Worm (Caenorhabditis elegans) whole organism, young adult: ENCODE measurements around the gene nhr-172.
"Not testable (repeated sequence)": the region's sequence is repeated elsewhere in the genome, so short reads cannot be mapped to it uniquely, and the experiment has no call there.

ENCODE experiments used
- B0019.2 ChIP-seq: fragments of 200-800 bp; sonication (Bioruptor generic); conservative IDR thresholded peaks from 2 replicates; pipeline ENCODE4 v1.3.6; 2022; ENCODE audit warnings: missing genetic modification reagents, missing genetic modification characterization, missing compliant biosample characterization
- C17E4.6 ChIP-seq: fragments of 200-800 bp; sonication (Bioruptor generic); IDR thresholded peaks from 2 replicates; pipeline ENCODE4 v1.3.6; 2022; ENCODE audit warnings: missing genetic modification reagents, missing genetic modification characterization, missing compliant biosample characterization
- D2030.7 ChIP-seq: fragments of 200-800 bp; sonication (Bioruptor generic); IDR thresholded peaks from 2 replicates; pipeline ENCODE4 v1.3.6; 2022; ENCODE audit warnings: missing genetic modification reagents, missing genetic modification characterization, missing compliant biosample characterization
- F37B4.10 ChIP-seq: fragments of 200-800 bp; sonication (Bioruptor generic); IDR thresholded peaks from 2 replicates; pipeline ENCODE4 v1.3.6; 2022; ENCODE audit warnings: missing genetic modification characterization, missing compliant biosample characterization
- F52B5.7 ChIP-seq: sonication (generic microtip); optimal IDR thresholded peaks from 2 replicates; lab custom pipeline; 2016; ENCODE audit warnings: mild to moderate bottlenecking, missing genetic modification characterization, missing compliant biosample characterization
- F57A8.1 ChIP-seq: fragments of 200-800 bp; sonication (Bioruptor generic); optimal IDR thresholded peaks from 2 replicates; lab custom pipeline; 2018; ENCODE audit warnings: mild to moderate bottlenecking, missing genetic modification characterization, moderate library complexity, missing compliant biosample characterization
- Y56A3A.18 ChIP-seq: fragments of 200-800 bp; sonication (Bioruptor generic); IDR thresholded peaks from 2 replicates; pipeline ENCODE4 v1.3.6; 2022; ENCODE audit warnings: missing genetic modification reagents, missing genetic modification characterization, missing compliant biosample characterization
- Y95B8A.8 ChIP-seq: fragments of 200-800 bp; sonication (Bioruptor generic); IDR thresholded peaks from 2 replicates; pipeline ENCODE4 v1.3.6; 2022; ENCODE audit warnings: missing genetic modification reagents, missing genetic modification characterization, missing compliant biosample characterization
- aptf-2 ChIP-seq: fragments of 200-800 bp; sonication (Bioruptor generic); conservative IDR thresholded peaks from 2 replicates; pipeline ENCODE4 v1.3.6; 2022; ENCODE audit warnings: missing genetic modification reagents, missing genetic modification characterization, missing compliant biosample characterization
- athp-1 ChIP-seq: sonication (generic microtip); optimal IDR thresholded peaks from 2 replicates; lab custom pipeline; 2017; ENCODE audit warnings: mild to moderate bottlenecking, missing genetic modification characterization, missing compliant biosample characterization
- attf-6 ChIP-seq: fragments of 200-800 bp; sonication (Bioruptor generic); IDR thresholded peaks from 2 replicates; pipeline ENCODE4 v1.3.6; 2022; ENCODE audit warnings: missing genetic modification reagents, missing genetic modification characterization, missing compliant biosample characterization
- cebp-1 ChIP-seq, 2 experiments: fragments of 200-800 bp in 1 of 2; sonication (Bioruptor generic) in 1 of 2; sonication (generic microtip) in 1 of 2; IDR thresholded peaks in 1 of 2; optimal IDR thresholded peaks in 1 of 2; 2 replicates each; pipeline versions ENCODE4 v1.3.6 to Lab custom; 2017 to 2022; ENCODE audit warnings: missing compliant biosample characterization in 2 of 2, missing genetic modification characterization in 2 of 2, mild to moderate bottlenecking in 1 of 2, missing genetic modification reagents in 1 of 2, moderate library complexity in 1 of 2
- cebp-2 ChIP-seq: fragments of 200-800 bp; sonication (Bioruptor generic); IDR thresholded peaks from 2 replicates; pipeline ENCODE4 v1.3.6; 2022; ENCODE audit warnings: missing genetic modification characterization, missing compliant biosample characterization
- ceh-100 ChIP-seq: fragments of 200-800 bp; sonication (Bioruptor generic); IDR thresholded peaks from 2 replicates; pipeline ENCODE4 v1.3.6; 2022; ENCODE audit warnings: missing genetic modification reagents, missing genetic modification characterization, missing compliant biosample characterization
- ceh-40 ChIP-seq: fragments of 200-800 bp; sonication (Bioruptor generic); IDR thresholded peaks from 2 replicates; pipeline ENCODE4 v1.3.6; 2022; ENCODE audit warnings: missing genetic modification characterization, missing compliant biosample characterization
- ceh-58 ChIP-seq: fragments of 200-800 bp; sonication (Bioruptor generic); IDR thresholded peaks from 2 replicates; pipeline ENCODE4 v1.3.6; 2022; ENCODE audit warnings: missing genetic modification characterization, missing compliant biosample characterization
- ceh-91 ChIP-seq: fragments of 200-800 bp; sonication (Bioruptor generic); IDR thresholded peaks from 2 replicates; pipeline ENCODE4 v1.3.6; 2022; ENCODE audit warnings: missing genetic modification reagents, missing genetic modification characterization, missing compliant biosample characterization
- die-1 ChIP-seq: sonication (generic microtip); optimal IDR thresholded peaks from 2 replicates; lab custom pipeline; 2016; ENCODE audit warnings: missing genotype, mild to moderate bottlenecking, missing genetic modification characterization, missing compliant biosample characterization
- egl-18 ChIP-seq: fragments of 200-800 bp; sonication (Bioruptor generic); IDR thresholded peaks from 2 replicates; pipeline ENCODE4 v1.3.6; 2022; ENCODE audit warnings: missing genetic modification reagents, missing genetic modification characterization, missing compliant biosample characterization
- egl-44 ChIP-seq: fragments of 200-800 bp; sonication (Bioruptor generic); IDR thresholded peaks from 2 replicates; pipeline ENCODE4 v1.3.6; 2022; ENCODE audit warnings: missing genetic modification reagents, missing genetic modification characterization, missing compliant biosample characterization
- ekl-4 ChIP-seq: fragments of 200-800 bp; sonication (Bioruptor generic); IDR thresholded peaks from 2 replicates; pipeline ENCODE4 v1.3.6; 2022; ENCODE audit warnings: missing genetic modification reagents, missing genetic modification characterization, missing compliant biosample characterization
- him-1 ChIP-seq: sonication (generic microtip); optimal IDR thresholded peaks from 2 replicates; lab custom pipeline; 2016; ENCODE audit warnings: missing genotype, missing genetic modification reagents, missing genetic modification characterization, missing compliant biosample characterization
- hmg-1.2 ChIP-seq: fragments of 200-800 bp; sonication (Bioruptor generic); IDR thresholded peaks from 2 replicates; pipeline ENCODE4 v1.3.6; 2022; ENCODE audit warnings: missing genetic modification reagents, missing genetic modification characterization, missing compliant biosample characterization
- hmg-20 ChIP-seq: fragments of 200-800 bp; sonication (Bioruptor generic); IDR thresholded peaks from 2 replicates; pipeline ENCODE4 v1.3.6; 2022; ENCODE audit warnings: missing genetic modification reagents, missing genetic modification characterization, missing compliant biosample characterization
- hsf-1 ChIP-seq: fragments of 200-800 bp; sonication (Bioruptor generic); IDR thresholded peaks from 2 replicates; pipeline ENCODE4 v1.3.6; 2022; ENCODE audit warnings: missing genetic modification reagents, missing genetic modification characterization, missing compliant biosample characterization
- let-526 ChIP-seq: fragments of 200-800 bp; sonication (Bioruptor generic); IDR thresholded peaks from 2 replicates; pipeline ENCODE4 v1.3.6; 2022; ENCODE audit warnings: missing genetic modification reagents, missing genetic modification characterization, missing compliant biosample characterization
- lin-26 ChIP-seq: fragments of 200-800 bp; sonication (Bioruptor generic); IDR thresholded peaks from 2 replicates; pipeline ENCODE4 v1.3.6; 2022; ENCODE audit warnings: missing genetic modification reagents, missing genetic modification characterization, missing compliant biosample characterization
- madf-3 ChIP-seq: fragments of 200-800 bp; sonication (Bioruptor generic); IDR thresholded peaks from 2 replicates; pipeline ENCODE4 v1.3.6; 2022; ENCODE audit warnings: missing genetic modification reagents, missing genetic modification characterization, missing compliant biosample characterization
- madf-8 ChIP-seq: fragments of 200-800 bp; sonication (Bioruptor generic); conservative IDR thresholded peaks from 2 replicates; pipeline ENCODE4 v1.3.6; 2022; ENCODE audit warnings: missing genetic modification reagents, missing genetic modification characterization, missing compliant biosample characterization
- mcd-1 ChIP-seq: fragments of 200-800 bp; sonication (Bioruptor generic); IDR thresholded peaks from 2 replicates; pipeline ENCODE4 v1.3.6; 2022; ENCODE audit warnings: missing genetic modification reagents, missing genetic modification characterization, missing compliant biosample characterization
- nfya-2 ChIP-seq: fragments of 200-800 bp; sonication (Bioruptor generic); IDR thresholded peaks from 2 replicates; pipeline ENCODE4 v1.3.6; 2022; ENCODE audit warnings: missing genetic modification reagents, missing genetic modification characterization, missing compliant biosample characterization
- nhr-120 ChIP-seq: fragments of 200-800 bp; sonication (Bioruptor generic); IDR thresholded peaks from 2 replicates; pipeline ENCODE4 v1.3.6; 2022; ENCODE audit warnings: missing genetic modification characterization, missing compliant biosample characterization
- nhr-90 ChIP-seq: sonication (generic microtip); optimal IDR thresholded peaks from 2 replicates; lab custom pipeline; 2016; ENCODE audit warnings: missing genotype, mild to moderate bottlenecking, missing genetic modification characterization, missing compliant biosample characterization
- pbrm-1 ChIP-seq: fragments of 200-800 bp; sonication (Bioruptor generic); IDR thresholded peaks from 2 replicates; pipeline ENCODE4 v1.3.6; 2022; ENCODE audit warnings: missing genetic modification reagents, missing genetic modification characterization, missing compliant biosample characterization
- rcor-1 ChIP-seq: fragments of 200-800 bp; sonication (Bioruptor generic); IDR thresholded peaks from 2 replicates; pipeline ENCODE4 v1.3.6; 2022; ENCODE audit warnings: missing genetic modification reagents, missing genetic modification characterization, missing compliant biosample characterization
- rpc-1 ChIP-seq, 2 experiments: fragments of 150-350 bp in 1 of 2; sonication (generic microtip) in 1 of 2; optimal IDR thresholded peaks; 2 replicates each; lab custom pipeline; 2014 to 2018; ENCODE audit warnings: missing biosample characterization in 1 of 2, missing genetic modification characterization in 1 of 2, missing genetic modification reagents in 1 of 2, missing genotype in 1 of 2
- sea-2 ChIP-seq: fragments of 200-800 bp; sonication (Bioruptor generic); IDR thresholded peaks from 2 replicates; pipeline ENCODE4 v1.3.6; 2022; ENCODE audit warnings: missing genetic modification characterization, missing compliant biosample characterization
- ztf-18 ChIP-seq: sonication (generic microtip); optimal IDR thresholded peaks from 2 replicates; lab custom pipeline; 2016; ENCODE audit warnings: missing genotype, mild to moderate bottlenecking, missing genetic modification characterization, missing compliant biosample characterization
- ztf-25 ChIP-seq: fragments of 200-800 bp; sonication (Bioruptor generic); IDR thresholded peaks from 2 replicates; pipeline ENCODE4 v1.3.6; 2022; ENCODE audit warnings: missing genetic modification reagents, missing genetic modification characterization, missing compliant biosample characterization
- ztf-28 ChIP-seq: fragments of 200-800 bp; sonication (Bioruptor generic); IDR thresholded peaks from 2 replicates; pipeline ENCODE4 v1.3.6; 2022; ENCODE audit warnings: missing genetic modification reagents, missing genetic modification characterization, missing compliant biosample characterization

The nhr-172 gene

DNA sequence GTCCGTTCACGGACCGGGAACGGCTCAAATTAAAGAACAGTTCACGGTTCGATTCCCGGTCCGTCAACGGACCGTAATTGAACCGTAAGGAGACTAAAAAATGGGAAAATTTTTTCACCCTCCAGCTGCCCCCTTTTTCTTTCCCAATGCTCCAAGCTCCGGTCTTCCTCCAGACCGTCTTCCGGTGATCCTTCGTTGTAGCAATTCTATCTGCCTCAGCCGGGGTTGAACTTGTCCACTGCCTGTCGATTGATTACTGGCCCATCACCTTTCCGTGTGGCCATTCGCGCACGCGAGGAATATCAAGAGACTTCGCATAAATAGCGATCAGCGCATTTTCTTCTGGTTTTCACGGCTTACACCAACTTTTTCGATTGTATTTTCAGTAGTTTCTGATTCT, 39.7 kb downstream of the nhr-172 start (continued):
- TF ChIP-seq Y95B8A.8 (GFP tag; lab: Robert Waterston, UW) (peak; percentile 73), attf-6 (GFP tag; lab: Robert Waterston, UW) (peak; percentile 49), cebp-2 (GFP tag; lab: Robert Waterston, UW) (0 out of 2 replicates have a peak, but pooled peaks have one; percentile 71), ceh-58 (GFP tag; lab: Robert Waterston, UW) (peak; percentile 81; the same call in 1 of the 2 replicates), hmg-1.2 (peak; percentile 57), hsf-1 (peak; percentile 87), egl-18 (GFP tag; lab: Robert Waterston, UW) (0 out of 2 replicates have a peak, but pooled peaks have one; percentile 57), cebp-1 (GFP tag; IDR thresholded peaks at IDR 0.05; lab: Robert Waterston, UW) (peak; percentile 36; the same call in 1 of the 2 replicates), F52B5.7 (tag; lab: Kevin White, UChicago) (peak; percentile 50), nhr-90 (tag; lab: Kevin White, UChicago) (peak; percentile 58), F57A8.1 (GFP tag; lab: Kevin White, UChicago) (peak; percentile 36), ztf-25 (GFP tag; lab: Robert Waterston, UW) (peak; percentile 74; the same call in 1 of the 2 replicates), ztf-18 (tag; lab: Kevin White, UChicago) (peak; percentile 30), ceh-91 (GFP tag; lab: Robert Waterston, UW) (peak; percentile 47; the same call in 1 of the 2 replicates), athp-1 (tag; lab: Kevin White, UChicago) (peak; percentile 47), pbrm-1 (GFP tag; lab: Robert Waterston, UW) (peak; percentile 69), nfya-2 (GFP tag; lab: Robert Waterston, UW) (0 out of 2 replicates have a peak, but pooled peaks have one; percentile 23), madf-8 (peak; percentile 43), mcd-1 (GFP tag; lab: Robert Waterston, UW) (peak; percentile 67), hmg-20 (GFP tag; lab: Robert Waterston, UW) (peak; percentile 36; the same call in 1 of the 2 replicates), die-1 (peak; percentile 59), aptf-2 (peak; percentile 78), him-1 (tag; lab: Kevin White, UChicago) (peak; percentile 45), let-526 (GFP tag; lab: Robert Waterston, UW) (peak; percentile 72; the same call in 1 of the 2 replicates), nhr-120 (GFP tag; lab: Robert Waterston, UW) (peak; percentile 72; the same call in 1 of the 2 replicates), madf-3 (GFP tag; lab: Robert Waterston, UW) (peak; percentile 63; the same call in 1 of the 2 replicates), rcor-1 (peak; percentile 78), ztf-28 (GFP tag; lab: Robert Waterston, UW) (peak; percentile 71; the same call in 1 of the 2 replicates), F37B4.10 (GFP tag; lab: Robert Waterston, UW) (0 out of 2 replicates have a peak, but pooled peaks have one; percentile 11), egl-44 (GFP tag; lab: Robert Waterston, UW) (peak; percentile 93), rpc-1 (optimal IDR thresholded peaks at IDR 0.05; lab: Kevin White, UChicago) (peak; percentile 53), rpc-1 (tag; optimal IDR thresholded peaks at IDR 0.05; lab: Kevin White, UChicago) (peak; percentile 73), ceh-40 (GFP tag; lab: Robert Waterston, UW) (peak; percentile 77; the same call in 1 of the 2 replicates), D2030.7 (GFP tag; lab: Robert Waterston, UW) (peak; percentile 87), Y56A3A.18 (peak; percentile 91), lin-26 (peak; percentile 97), C17E4.6 (GFP tag; lab: Robert Waterston, UW) (peak; percentile 70), B0019.2 (GFP tag; lab: Robert Waterston, UW) (peak; percentile 53; the same call in 1 of the 2 replicates), ekl-4 (GFP tag; lab: Robert Waterston, UW) (peak; percentile 83; the same call in 1 of the 2 replicates), sea-2 (peak; percentile 51; the same call in 1 of the 2 replicates), ceh-100 (GFP tag; lab: Robert Waterston, UW) (peak; percentile 27; the same call in 1 of the 2 replicates)
- not testable (repeated sequence) for TF ChIP-seq cebp-1 (tag; optimal IDR thresholded peaks at IDR 0.05; lab: Kevin White, UChicago)
